Comparison of ENCODE assay signal across 3 worm cellular contexts in genomic region chrIV:259142-259541, ce11.
TF ChIP-seq lines count a peak whose summit lies in the region.

dpy-9 (minus strand) TSS chrIV:259204.

TF ChIP-seq in whole organism, L1 larva, 84 proteins besides CTCF, POLR2A, EP300 and RAD21:
- TF ChIP-seq nhr-237 (tag; optimal IDR thresholded peaks at IDR 0.05; lab: Kevin White, UChicago) (no peak), egl-27 (tag; optimal IDR thresholded peaks at IDR 0.05; lab: Kevin White, UChicago) (no peak), blmp-1 (tag; optimal IDR thresholded peaks at IDR 0.05; lab: Kevin White, UChicago) (peak; percentile 96), alr-1 (tag; optimal IDR thresholded peaks at IDR 0.05; lab: Kevin White, UChicago; ENCODE audit: borderline replicate concordance) (no peak), elt-3 (tag; optimal IDR thresholded peaks at IDR 0.05; lab: Kevin White, UChicago) (peak in 1 of 6 experiments; percentile 50), sox-4 (tag; optimal IDR thresholded peaks at IDR 0.05; lab: Kevin White, UChicago) (no peak), lsy-2 (tag; optimal IDR thresholded peaks at IDR 0.05; lab: Kevin White, UChicago) (no peak), lin-14 (GFP tag; optimal IDR thresholded peaks at IDR 0.05; lab: Kevin White, UChicago) (no peak), pqm-1 (tag; optimal IDR thresholded peaks at IDR 0.05; lab: Kevin White, UChicago) (no peak)

TF ChIP-seq in whole organism, L2 larva, 48 proteins besides CTCF, POLR2A, EP300 and RAD21:
- peak; percentile 18 for TF ChIP-seq blmp-1 (tag; optimal IDR thresholded peaks at IDR 0.05; lab: Kevin White, UChicago; ENCODE audit: insufficient read depth)
- no peak for TF ChIP-seq alr-1 (tag; optimal IDR thresholded peaks at IDR 0.05; lab: Kevin White, UChicago)

TF ChIP-seq in whole organism, L3 larva, 47 proteins besides CTCF, POLR2A, EP300 and RAD21:
- TF ChIP-seq nhr-23 (tag; optimal IDR thresholded peaks at IDR 0.05; lab: Kevin White, UChicago) (peak; percentile 92), nhr-25 (tag; optimal IDR thresholded peaks at IDR 0.05; lab: Kevin White, UChicago) (no peak), pha-4 (tag; optimal IDR thresholded peaks at IDR 0.05; lab: Kevin White, UChicago) (no peak), sea-2 (GFP tag; optimal IDR thresholded peaks at IDR 0.05; lab: Kevin White, UChicago) (no peak), R02D3.7 (tag; optimal IDR thresholded peaks at IDR 0.05; lab: Kevin White, UChicago) (no peak)
TF ChIP-seq in whole organism, L3 larva: peak in this region for 1.

Comparison
In these comparisons a context has a peak if more than half of its experiments do, and no peak if none do; other contexts are left out.
1. Of the 22 proteins assayed by ChIP-seq in both whole organism, L1 larva and whole organism, L2 larva: peak only in whole organism, L1 larva: none; only in whole organism, L2 larva: none; in both: blmp-1; in neither: 20; mixed calls (peak in some experiments, not most) for 1.